Worm (Caenorhabditis elegans): Measurements from ENCODE around the gene srsx-36.
"Not testable (repeated sequence)": the region's sequence is repeated elsewhere in the genome, so short reads cannot be mapped to it uniquely, and the experiment has no call there.

- TF ChIP-seq flt-1 (GFP tag; IDR thresholded peaks at IDR 0.05); T22C8.4 (GFP tag; IDR thresholded peaks at IDR 0.05); ztf-29 (GFP tag; IDR thresholded peaks at IDR 0.05); klf-2 (GFP tag; conservative IDR thresholded peaks at IDR 0.05); cog-1 (tag; optimal IDR thresholded peaks at IDR 0.05); tab-1 (GFP tag; IDR thresholded peaks at IDR 0.05); ref-1 (GFP tag; conservative IDR thresholded peaks at IDR 0.05); ztf-23 (GFP tag; IDR thresholded peaks at IDR 0.05): not testable (repeated sequence)
Measured at ce11 chrV:15850276-15850811, 40.9 kb upstream of the srsx-36 start, which contains the start of gene srh-147.

Data from whole organism, midembryonic.